Fruit fly (Drosophila melanogaster) S2 (cell line): ENCODE data around the gene gny.

Source experiments
- CG8478 ChIP-seq: fragments of >200 bp; optimal IDR thresholded peaks from 2 replicates; lab custom pipeline; 2018
- CTCF ChIP-seq, 2 experiments: fragments of >200 bp; optimal IDR thresholded peaks; 2 replicates each; lab custom pipeline; 2018

DNA sequence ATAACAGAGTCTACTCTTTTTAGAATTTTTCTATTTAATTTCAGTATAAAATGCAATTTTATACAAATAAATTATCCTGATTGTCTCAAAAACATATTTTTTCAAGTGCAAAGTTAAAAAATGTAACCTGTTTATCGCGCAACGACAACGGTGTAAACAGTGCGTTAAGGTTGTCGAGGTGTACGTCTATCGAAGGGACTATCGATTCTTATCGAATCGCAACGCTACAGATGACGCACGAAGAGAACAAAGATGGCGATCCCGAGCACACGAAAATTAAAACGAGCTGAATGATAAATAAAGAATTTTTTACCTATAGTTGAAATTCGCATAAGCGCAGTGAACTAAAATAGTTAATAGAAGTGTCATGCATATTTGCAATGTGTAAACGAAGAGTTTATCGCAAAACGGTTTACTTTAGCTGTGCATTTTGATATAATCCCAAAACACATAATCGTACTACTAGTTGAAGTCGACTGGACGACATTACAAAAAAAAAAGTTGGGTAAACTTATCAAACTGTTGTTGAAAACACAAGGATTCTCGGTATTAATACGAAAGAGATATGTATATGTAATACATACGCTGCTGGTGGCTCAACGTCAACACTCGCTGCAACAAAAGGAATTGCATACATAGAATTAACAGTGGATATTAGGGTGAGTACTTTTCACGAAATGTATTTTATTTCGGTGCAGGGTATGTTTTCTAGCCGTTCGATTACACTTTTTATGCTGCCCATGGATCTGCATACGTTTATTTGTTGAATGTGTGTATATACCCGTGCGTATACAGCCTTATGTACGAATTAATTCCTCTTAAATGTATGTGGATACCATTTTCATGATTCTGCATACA lies 8.2 kb downstream of the gny start, which contains the start of gene da:
- TF ChIP-seq CG8478 (lab: Kevin White, UChicago): no peak
- TF ChIP-seq CTCF (optimal IDR thresholded peaks at IDR 0.05; lab: Kevin White, UChicago): peak in 1 of 2 experiments; percentile 51
